Fruit fly (Drosophila melanogaster) whole organism, adult: ENCODE measurements around the gene CG8219.

Source experiments
- CG11617 ChIP-seq: fragments of 200-800 bp; sonication (Bioruptor generic); optimal IDR thresholded peaks from 2 replicates; lab custom pipeline; 2017; ENCODE audit warnings: mild to moderate bottlenecking, missing biosample characterization, missing genetic modification reagents, missing genetic modification characterization
- CG12768 ChIP-seq: fragments of 200-800 bp; sonication (Bioruptor generic); optimal IDR thresholded peaks from 2 replicates; lab custom pipeline; 2017; ENCODE audit warnings: missing biosample characterization, missing genetic modification characterization, mild to moderate bottlenecking, moderate library complexity, missing genetic modification reagents
- CG1620 ChIP-seq: fragments of 200-800 bp; sonication (Bioruptor generic); optimal IDR thresholded peaks from 2 replicates; lab custom pipeline; 2016; ENCODE audit warnings: missing biosample characterization, missing genetic modification characterization
- CG33017 ChIP-seq: fragments of 200-800 bp; sonication (Bioruptor generic); optimal IDR thresholded peaks from 2 replicates; lab custom pipeline; 2018; ENCODE audit warnings: missing biosample characterization, mild to moderate bottlenecking, missing genetic modification characterization, moderate library complexity
- CG7101 ChIP-seq: fragments of 200-800 bp; sonication (Bioruptor generic); optimal IDR thresholded peaks from 2 replicates; lab custom pipeline; 2018; ENCODE audit warnings: missing biosample characterization, mild to moderate bottlenecking, missing genetic modification characterization, moderate library complexity
- Clk ChIP-seq: fragments of 200-800 bp; sonication (Bioruptor generic); optimal IDR thresholded peaks from 2 replicates; lab custom pipeline; 2017; ENCODE audit warnings: missing biosample characterization, missing genetic modification characterization
- Crg-1 ChIP-seq: fragments of 200-800 bp; sonication (Bioruptor generic); optimal IDR thresholded peaks from 2 replicates; lab custom pipeline; 2016; ENCODE audit warnings: missing biosample characterization, missing genetic modification characterization
- Hr96 ChIP-seq: fragments of 200-800 bp; sonication (Bioruptor generic); optimal IDR thresholded peaks from 2 replicates; lab custom pipeline; 2016; ENCODE audit warnings: missing biosample characterization, missing genetic modification characterization
- kay ChIP-seq: fragments of 200-800 bp; sonication (Bioruptor generic); peaks from one replicate; lab custom pipeline; 2016; ENCODE audit warnings: missing biosample characterization, missing genetic modification characterization, borderline replicate concordance
- ovo ChIP-seq: fragments of 200-800 bp; sonication (Bioruptor generic); optimal IDR thresholded peaks from 2 replicates; lab custom pipeline; 2016; ENCODE audit warnings: missing biosample characterization, missing genetic modification characterization
- pad ChIP-seq: fragments of 200-800 bp; sonication (Bioruptor generic); optimal IDR thresholded peaks from 3 replicates; lab custom pipeline; 2017; ENCODE audit warnings: missing biosample characterization, missing genetic modification characterization, mild to moderate bottlenecking, moderate library complexity, missing genetic modification reagents
- tj ChIP-seq: fragments of 200-800 bp; sonication (Bioruptor generic); optimal IDR thresholded peaks from 3 replicates; lab custom pipeline; 2017; ENCODE audit warnings: missing biosample characterization, mild to moderate bottlenecking, missing genetic modification characterization, moderate library complexity

DNA sequence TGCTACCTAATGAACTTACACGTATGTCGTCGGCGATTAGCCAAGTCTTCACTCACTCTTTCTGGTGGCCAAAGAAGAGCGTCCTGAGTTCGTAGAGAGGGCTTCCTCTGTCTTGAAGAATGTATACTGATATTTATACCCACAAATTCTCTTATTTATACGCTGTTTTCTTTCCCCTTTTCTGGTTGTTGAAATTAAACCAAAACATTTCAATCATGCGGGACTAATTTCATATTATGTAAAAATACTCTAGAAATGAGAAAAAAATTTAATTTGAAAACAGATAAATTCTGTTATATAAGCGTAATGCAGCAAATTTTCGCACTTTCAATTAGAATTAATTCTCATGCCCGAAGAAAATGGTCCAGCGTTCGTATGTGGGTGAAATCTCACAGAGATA, 33.0 kb downstream of the CG8219 start, which contains the start of gene BG642312:
- TF ChIP-seq Crg-1 (GFP tag; lab: Kevin White, UChicago) (no peak), tj (GFP tag; lab: Kevin White, UChicago) (no peak), CG7101 (tag; lab: Kevin White, UChicago) (no peak), Hr96 (GFP tag; lab: Kevin White, UChicago) (no peak), ovo (GFP tag; lab: Kevin White, UChicago) (no peak), pad (GFP tag; lab: Kevin White, UChicago) (no peak), CG33017 (tag; lab: Kevin White, UChicago) (no peak), CG11617 (no peak), CG12768 (no peak), kay (GFP tag; lab: Kevin White, UChicago) (no peak), CG1620 (GFP tag; lab: Kevin White, UChicago) (no peak), Clk (GFP tag; lab: Kevin White, UChicago) (no peak)
